Worm (Caenorhabditis elegans) whole organism, L3 larva: Measurements from ENCODE around the gene K12B6.11.

ENCODE experiments used
- ceh-9 ChIP-seq: sonication (generic microtip); optimal IDR thresholded peaks from 2 replicates; lab custom pipeline; 2018; ENCODE audit warnings: missing biosample characterization, missing genetic modification characterization
- daf-12 ChIP-seq: fragments of 150-350 bp; optimal IDR thresholded peaks from 2 replicates; lab custom pipeline; 2014; ENCODE audit warnings: missing biosample characterization, missing genetic modification reagents, missing genetic modification characterization
- elt-1 ChIP-seq: fragments of 150-350 bp; optimal IDR thresholded peaks from 2 replicates; lab custom pipeline; 2014; ENCODE audit warnings: missing biosample characterization, missing genetic modification characterization
- elt-2 ChIP-seq: sonication (generic microtip); optimal IDR thresholded peaks from 2 replicates; lab custom pipeline; 2016; ENCODE audit warnings: missing genetic modification reagents, mild to moderate bottlenecking, missing genetic modification characterization, missing compliant biosample characterization
- fos-1 ChIP-seq: fragments of 150-350 bp; optimal IDR thresholded peaks from 2 replicates; lab custom pipeline; 2014; ENCODE audit warnings: missing biosample characterization, missing genetic modification characterization
- nfya-1 ChIP-seq: sonication (generic microtip); optimal IDR thresholded peaks from 2 replicates; lab custom pipeline; 2017; ENCODE audit warnings: missing genetic modification characterization, mild to moderate bottlenecking, missing compliant biosample characterization, antibody characterized with exemption, moderate library complexity; ENCODE audit not compliant: insufficient read depth
- nhr-11 ChIP-seq: fragments of 150-350 bp; optimal IDR thresholded peaks from 2 replicates; lab custom pipeline; 2014; ENCODE audit warnings: missing biosample characterization, missing genetic modification characterization
- nhr-25 ChIP-seq: sonication (generic microtip); optimal IDR thresholded peaks from 2 replicates; lab custom pipeline; 2017; ENCODE audit warnings: missing biosample characterization, missing genetic modification characterization
- nhr-28 ChIP-seq: fragments of 150-350 bp; optimal IDR thresholded peaks from 2 replicates; lab custom pipeline; 2014; ENCODE audit warnings: missing biosample characterization, missing genetic modification characterization
- nhr-43 ChIP-seq: sonication (generic microtip); optimal IDR thresholded peaks from 2 replicates; lab custom pipeline; 2016; ENCODE audit warnings: mild to moderate bottlenecking, missing genetic modification characterization, missing compliant biosample characterization; ENCODE audit not compliant: poor library complexity, severe bottlenecking
- nhr-76 ChIP-seq: fragments of 150-350 bp; sonication (generic microtip); optimal IDR thresholded peaks from 5 replicates; lab custom pipeline; 2014; ENCODE audit warnings: missing biosample characterization, missing genetic modification characterization
- pha-4 ChIP-seq: fragments of 150-350 bp; optimal IDR thresholded peaks from 2 replicates; lab custom pipeline; 2014; ENCODE audit warnings: missing biosample characterization, missing genetic modification reagents, missing genetic modification characterization
- skn-1 ChIP-seq: fragments of 150-350 bp; optimal IDR thresholded peaks from 2 replicates; lab custom pipeline; 2014; ENCODE audit warnings: missing biosample characterization, missing genetic modification characterization
- zag-1 ChIP-seq: fragments of 150-350 bp; optimal IDR thresholded peaks from 2 replicates; lab custom pipeline; 2014; ENCODE audit warnings: missing biosample characterization, missing genetic modification characterization

DNA sequence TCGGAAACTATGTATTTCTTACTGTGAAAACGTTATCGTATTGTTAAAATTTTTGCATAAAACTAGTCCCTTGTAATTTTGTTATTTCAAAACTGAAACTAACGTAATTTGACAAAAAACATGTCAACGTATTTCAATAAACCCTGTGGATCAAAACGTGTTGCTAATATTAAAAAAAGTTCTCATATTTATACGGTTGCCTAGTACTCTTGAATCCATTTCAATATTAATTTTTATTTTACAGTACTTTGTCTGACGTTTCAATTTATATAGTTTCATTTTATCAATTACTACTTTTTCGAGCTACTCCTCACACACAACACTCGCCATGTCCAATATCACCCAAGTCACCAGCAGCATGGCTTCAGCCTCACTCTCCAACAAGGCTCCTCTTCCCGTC lies 14.8 kb downstream of the K12B6.11 start, which contains the start of gene sago-1:
- TF ChIP-seq daf-12 (tag; lab: Kevin White, UChicago) (no peak), skn-1 (tag; lab: Kevin White, UChicago) (no peak), nhr-25 (tag; lab: Kevin White, UChicago) (no peak), ceh-9 (no peak), nhr-76 (tag; lab: Kevin White, UChicago) (no peak), nfya-1 (tag; lab: Kevin White, UChicago) (no peak), nhr-11 (tag; lab: Kevin White, UChicago) (no peak), nhr-28 (tag; lab: Kevin White, UChicago) (no peak), fos-1 (tag; lab: Kevin White, UChicago) (no peak), nhr-43 (tag; lab: Kevin White, UChicago) (no peak), elt-2 (tag; lab: Kevin White, UChicago) (no peak), pha-4 (no peak), zag-1 (tag; lab: Kevin White, UChicago) (no peak), elt-1 (tag; lab: Kevin White, UChicago) (no peak)
